Worm (Caenorhabditis elegans) whole organism, young adult: ENCODE measurements around the gene D1054.8.

Experiments
- akir-1 ChIP-seq: fragments of 200-800 bp; sonication (Bioruptor generic); optimal IDR thresholded peaks from 2 replicates; lab custom pipeline; 2018; ENCODE audit warnings: mild to moderate bottlenecking, missing genetic modification characterization, moderate library complexity, missing compliant biosample characterization
- dpl-1 ChIP-seq: fragments of 150-350 bp; optimal IDR thresholded peaks from 2 replicates; lab custom pipeline; 2014; ENCODE audit warnings: missing biosample characterization, missing genetic modification reagents, missing genetic modification characterization
- tbp1 ChIP-seq: fragments of 200-800 bp; sonication (Bioruptor generic); optimal IDR thresholded peaks from 2 replicates; lab custom pipeline; 2018; ENCODE audit warnings: mild to moderate bottlenecking, missing genetic modification characterization, missing compliant biosample characterization

ce11 chrV:10776528-10777055 lies 7.5 kb upstream of the D1054.8 start, which contains the start of gene D1054.5:
- TF ChIP-seq akir-1 (no peak), dpl-1 (GFP tag; lab: Kevin White, UChicago) (no peak), tbp1 (GFP tag; lab: Kevin White, UChicago) (no peak)
